Fruit fly (Drosophila melanogaster): ENCODE results near the gene CG10300.

- no peak for TF ChIP-seq EcR (GFP tag; optimal IDR thresholded peaks at IDR 0.05)
- no peak for TF ChIP-seq CG8478 (optimal IDR thresholded peaks at IDR 0.05)
- no peak for TF ChIP-seq Dll (optimal IDR thresholded peaks at IDR 0.05)
Measured at dm6 chr3R:23711195-23711594, at the start of gene CG10300.

Data from whole organism.